Worm (Caenorhabditis elegans) whole organism, L4/young adult: Measurements from ENCODE around the gene srh-62.

ENCODE experiments used
- W03F9.2 ChIP-seq: fragments of 150-350 bp; optimal IDR thresholded peaks from 2 replicates; lab custom pipeline; 2014; ENCODE audit warnings: missing biosample characterization, missing genetic modification characterization
- dao-5 ChIP-seq: sonication (generic microtip); optimal IDR thresholded peaks from 2 replicates; lab custom pipeline; 2016; ENCODE audit warnings: missing genotype, missing genetic modification characterization, moderate library complexity, missing compliant biosample characterization
- him-1 ChIP-seq: sonication (generic microtip); optimal IDR thresholded peaks from 2 replicates; lab custom pipeline; 2016; ENCODE audit warnings: missing genotype, missing genetic modification reagents, missing genetic modification characterization, missing compliant biosample characterization

ce11 chrV:360068-360467 lies 42.9 kb downstream of the srh-62 start:
- TF ChIP-seq him-1 (tag; lab: Kevin White, UChicago): no peak
- TF ChIP-seq W03F9.2: no peak
- TF ChIP-seq dao-5 (tag; lab: Kevin White, UChicago): no peak
